Worm (Caenorhabditis elegans): Measurements from ENCODE around the gene cah-2.

DNA sequence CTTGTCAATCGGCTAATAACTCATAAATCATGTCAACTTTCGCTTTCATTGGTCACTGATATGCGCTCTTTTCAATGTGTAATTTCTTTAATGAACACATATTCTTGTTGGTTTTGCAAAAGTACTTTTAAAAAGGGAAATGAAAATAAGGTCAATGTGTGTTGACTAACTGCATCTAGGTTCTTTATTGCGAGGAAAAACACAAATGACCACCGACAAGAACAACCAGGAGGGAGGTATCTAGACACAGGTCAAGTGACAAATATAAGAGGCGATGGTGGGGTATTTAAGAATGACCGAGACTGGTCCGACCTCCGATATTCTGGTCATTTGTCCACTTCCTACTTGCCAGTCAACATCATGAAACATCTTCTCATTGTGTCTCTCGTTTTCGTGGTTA lies 13.2 kb upstream of the cah-2 start, which contains the start of gene spi-1:
- no peak for TF ChIP-seq nhr-12 (tag; optimal IDR thresholded peaks at IDR 0.05)
- TF ChIP-seq snpc-4 (tag; optimal IDR thresholded peaks at IDR 0.05): no peak
- no peak for TF ChIP-seq nhr-76 (tag; optimal IDR thresholded peaks at IDR 0.05)
- TF ChIP-seq elt-1 (tag; optimal IDR thresholded peaks at IDR 0.05; ENCODE audit: borderline replicate concordance, insufficient read depth): no peak
- TF ChIP-seq M03D4.4 (tag; optimal IDR thresholded peaks at IDR 0.05): no peak
- TF ChIP-seq ces-1 (GFP tag; optimal IDR thresholded peaks at IDR 0.05): no peak

All from whole organism, mixed stage, embryonic.